Worm (Caenorhabditis elegans) whole organism, young adult: ENCODE results near the gene cec-1.

Experiments
- B0019.2 ChIP-seq: fragments of 200-800 bp; sonication (Bioruptor generic); conservative IDR thresholded peaks from 2 replicates; pipeline ENCODE4 v1.3.6; 2022; ENCODE audit warnings: missing genetic modification reagents, missing genetic modification characterization, missing compliant biosample characterization
- B0261.1 ChIP-seq: sonication (generic microtip); optimal IDR thresholded peaks from 2 replicates; lab custom pipeline; 2016; ENCODE audit warnings: mild to moderate bottlenecking, missing genetic modification characterization, moderate library complexity, missing compliant biosample characterization
- F10E7.11 ChIP-seq: sonication (generic microtip); optimal IDR thresholded peaks from 2 replicates; lab custom pipeline; 2017; ENCODE audit warnings: mild to moderate bottlenecking, missing genetic modification characterization, moderate library complexity, missing compliant biosample characterization
- F39B2.1 ChIP-seq: fragments of 200-800 bp; sonication (Bioruptor generic); IDR thresholded peaks from 2 replicates; pipeline ENCODE4 v1.3.6; 2022; ENCODE audit warnings: missing genetic modification reagents, missing genetic modification characterization, missing compliant biosample characterization
- F52B5.7 ChIP-seq: sonication (generic microtip); optimal IDR thresholded peaks from 2 replicates; lab custom pipeline; 2016; ENCODE audit warnings: mild to moderate bottlenecking, missing genetic modification characterization, missing compliant biosample characterization
- F57C9.4 ChIP-seq: sonication (generic microtip); optimal IDR thresholded peaks from 2 replicates; lab custom pipeline; 2017; ENCODE audit warnings: mild to moderate bottlenecking, missing genetic modification characterization, missing compliant biosample characterization
- K12H6.12 ChIP-seq: fragments of 200-800 bp; sonication (Bioruptor generic); optimal IDR thresholded peaks from 2 replicates; lab custom pipeline; 2018; ENCODE audit warnings: mild to moderate bottlenecking, missing genetic modification characterization, missing compliant biosample characterization
- T26A5.8 ChIP-seq: sonication (generic microtip); optimal IDR thresholded peaks from 2 replicates; lab custom pipeline; 2016; ENCODE audit warnings: missing genetic modification characterization, missing compliant biosample characterization
- Y56A3A.18 ChIP-seq: fragments of 200-800 bp; sonication (Bioruptor generic); IDR thresholded peaks from 2 replicates; pipeline ENCODE4 v1.3.6; 2022; ENCODE audit warnings: missing genetic modification reagents, missing genetic modification characterization, missing compliant biosample characterization
- aptf-2 ChIP-seq: fragments of 200-800 bp; sonication (Bioruptor generic); conservative IDR thresholded peaks from 2 replicates; pipeline ENCODE4 v1.3.6; 2022; ENCODE audit warnings: missing genetic modification reagents, missing genetic modification characterization, missing compliant biosample characterization
- atf-7 ChIP-seq: sonication (generic microtip); optimal IDR thresholded peaks from 2 replicates; lab custom pipeline; 2017; ENCODE audit warnings: mild to moderate bottlenecking, missing genetic modification characterization, missing compliant biosample characterization
- bed-2 ChIP-seq: fragments of 200-800 bp; sonication (Bioruptor generic); IDR thresholded peaks from 2 replicates; pipeline ENCODE4 v1.3.6; 2022; ENCODE audit warnings: missing genetic modification reagents, missing genetic modification characterization, missing compliant biosample characterization
- ccch-3 ChIP-seq: fragments of 200-800 bp; sonication (Bioruptor generic); optimal IDR thresholded peaks from 2 replicates; lab custom pipeline; 2018; ENCODE audit warnings: mild to moderate bottlenecking, missing genetic modification characterization, missing compliant biosample characterization
- cebp-1 ChIP-seq, 2 experiments: fragments of 200-800 bp in 1 of 2; sonication (Bioruptor generic) in 1 of 2; sonication (generic microtip) in 1 of 2; IDR thresholded peaks in 1 of 2; optimal IDR thresholded peaks in 1 of 2; 2 replicates each; pipeline versions ENCODE4 v1.3.6 to Lab custom; 2017 to 2022; ENCODE audit warnings: missing compliant biosample characterization in 2 of 2, missing genetic modification characterization in 2 of 2, mild to moderate bottlenecking in 1 of 2, missing genetic modification reagents in 1 of 2, moderate library complexity in 1 of 2
- cebp-2 ChIP-seq: fragments of 200-800 bp; sonication (Bioruptor generic); IDR thresholded peaks from 2 replicates; pipeline ENCODE4 v1.3.6; 2022; ENCODE audit warnings: missing genetic modification characterization, missing compliant biosample characterization
- ceh-58 ChIP-seq: fragments of 200-800 bp; sonication (Bioruptor generic); IDR thresholded peaks from 2 replicates; pipeline ENCODE4 v1.3.6; 2022; ENCODE audit warnings: missing genetic modification characterization, missing compliant biosample characterization
- dpff-1 ChIP-seq: sonication (generic microtip); optimal IDR thresholded peaks from 2 replicates; lab custom pipeline; 2017; ENCODE audit warnings: mild to moderate bottlenecking, missing genetic modification characterization, missing compliant biosample characterization
- egl-18 ChIP-seq: fragments of 200-800 bp; sonication (Bioruptor generic); IDR thresholded peaks from 2 replicates; pipeline ENCODE4 v1.3.6; 2022; ENCODE audit warnings: missing genetic modification reagents, missing genetic modification characterization, missing compliant biosample characterization
- ekl-4 ChIP-seq: fragments of 200-800 bp; sonication (Bioruptor generic); IDR thresholded peaks from 2 replicates; pipeline ENCODE4 v1.3.6; 2022; ENCODE audit warnings: missing genetic modification reagents, missing genetic modification characterization, missing compliant biosample characterization
- hmg-1.2 ChIP-seq: fragments of 200-800 bp; sonication (Bioruptor generic); IDR thresholded peaks from 2 replicates; pipeline ENCODE4 v1.3.6; 2022; ENCODE audit warnings: missing genetic modification reagents, missing genetic modification characterization, missing compliant biosample characterization
- hrde-1 ChIP-seq: sonication (generic microtip); optimal IDR thresholded peaks from 2 replicates; lab custom pipeline; 2016; ENCODE audit warnings: missing genetic modification characterization, mild to moderate bottlenecking, missing compliant biosample characterization, moderate library complexity, missing genotype, missing genetic modification reagents, borderline replicate concordance
- lag-1 ChIP-seq: fragments of 200-800 bp; sonication (Bioruptor generic); IDR thresholded peaks from 2 replicates; pipeline ENCODE4 v1.3.6; 2022; ENCODE audit warnings: missing genetic modification reagents, missing genetic modification characterization, missing compliant biosample characterization
- lin-35 ChIP-seq, 3 experiments: fragments of 150-350 bp in 2 of 3; sonication (generic microtip) in 1 of 3; optimal IDR thresholded peaks; 2 replicates each; lab custom pipeline; 2014 to 2018; ENCODE audit warnings: missing biosample characterization in 3 of 3, missing genetic modification characterization in 3 of 3, missing genetic modification reagents in 3 of 3
- lin-54 ChIP-seq: fragments of 200-800 bp; sonication (Bioruptor generic); optimal IDR thresholded peaks from 2 replicates; lab custom pipeline; 2018; ENCODE audit warnings: mild to moderate bottlenecking, missing genetic modification characterization, missing compliant biosample characterization
- lir-1 ChIP-seq: fragments of 200-800 bp; sonication (Bioruptor generic); conservative IDR thresholded peaks from 2 replicates; pipeline ENCODE4 v1.3.6; 2022; ENCODE audit warnings: missing genetic modification reagents, missing genetic modification characterization, missing compliant biosample characterization
- lsy-27 ChIP-seq: sonication (generic microtip); optimal IDR thresholded peaks from 2 replicates; lab custom pipeline; 2017; ENCODE audit warnings: missing genetic modification characterization, mild to moderate bottlenecking, missing compliant biosample characterization, antibody characterized with exemption, missing genotype, borderline replicate concordance; ENCODE audit not compliant: insufficient read depth
- madf-8 ChIP-seq: fragments of 200-800 bp; sonication (Bioruptor generic); conservative IDR thresholded peaks from 2 replicates; pipeline ENCODE4 v1.3.6; 2022; ENCODE audit warnings: missing genetic modification reagents, missing genetic modification characterization, missing compliant biosample characterization
- mes-4 ChIP-seq: sonication (generic microtip); optimal IDR thresholded peaks from 2 replicates; lab custom pipeline; 2016; ENCODE audit warnings: missing genotype, missing genetic modification characterization, missing compliant biosample characterization
- mxl-1 ChIP-seq: sonication (generic microtip); optimal IDR thresholded peaks from 2 replicates; lab custom pipeline; 2016; ENCODE audit warnings: missing genetic modification characterization, missing compliant biosample characterization
- nfya-1 ChIP-seq: sonication (generic microtip); optimal IDR thresholded peaks from 2 replicates; lab custom pipeline; 2017; ENCODE audit warnings: antibody characterized with exemption, missing compliant biosample characterization, missing genetic modification characterization, borderline replicate concordance; ENCODE audit not compliant: insufficient read depth
- nfyb-1 ChIP-seq: fragments of 200-800 bp; sonication (Bioruptor generic); IDR thresholded peaks from 2 replicates; pipeline ENCODE4 v1.3.6; 2022; ENCODE audit warnings: missing genetic modification reagents, missing genetic modification characterization, missing compliant biosample characterization
- nhr-120 ChIP-seq: fragments of 200-800 bp; sonication (Bioruptor generic); IDR thresholded peaks from 2 replicates; pipeline ENCODE4 v1.3.6; 2022; ENCODE audit warnings: missing genetic modification characterization, missing compliant biosample characterization
- nhr-179 ChIP-seq: sonication (generic microtip); optimal IDR thresholded peaks from 2 replicates; lab custom pipeline; 2016; ENCODE audit warnings: mild to moderate bottlenecking, missing genetic modification characterization, missing compliant biosample characterization
- nhr-90 ChIP-seq: sonication (generic microtip); optimal IDR thresholded peaks from 2 replicates; lab custom pipeline; 2016; ENCODE audit warnings: missing genotype, mild to moderate bottlenecking, missing genetic modification characterization, missing compliant biosample characterization
- pbrm-1 ChIP-seq: fragments of 200-800 bp; sonication (Bioruptor generic); IDR thresholded peaks from 2 replicates; pipeline ENCODE4 v1.3.6; 2022; ENCODE audit warnings: missing genetic modification reagents, missing genetic modification characterization, missing compliant biosample characterization
- pha-4 ChIP-seq: fragments of 150-350 bp; sonication (generic microtip); optimal IDR thresholded peaks from 2 replicates; lab custom pipeline; 2014; ENCODE audit warnings: missing biosample characterization, missing genetic modification reagents, missing genetic modification characterization
- rpc-1 ChIP-seq, 2 experiments: fragments of 150-350 bp in 1 of 2; sonication (generic microtip) in 1 of 2; optimal IDR thresholded peaks; 2 replicates each; lab custom pipeline; 2014 to 2018; ENCODE audit warnings: missing biosample characterization in 1 of 2, missing genetic modification characterization in 1 of 2, missing genetic modification reagents in 1 of 2, missing genotype in 1 of 2
- sea-2 ChIP-seq: fragments of 200-800 bp; sonication (Bioruptor generic); IDR thresholded peaks from 2 replicates; pipeline ENCODE4 v1.3.6; 2022; ENCODE audit warnings: missing genetic modification characterization, missing compliant biosample characterization
- tbp1 ChIP-seq: fragments of 200-800 bp; sonication (Bioruptor generic); optimal IDR thresholded peaks from 2 replicates; lab custom pipeline; 2018; ENCODE audit warnings: mild to moderate bottlenecking, missing genetic modification characterization, missing compliant biosample characterization
- tbx-9 ChIP-seq: sonication (generic microtip); optimal IDR thresholded peaks from 2 replicates; lab custom pipeline; 2016; ENCODE audit warnings: borderline replicate concordance, missing genetic modification characterization, inconsistent platforms, missing compliant biosample characterization
- xnd-1 ChIP-seq: sonication (generic microtip); optimal IDR thresholded peaks from 2 replicates; lab custom pipeline; 2016; ENCODE audit warnings: missing genotype, missing genetic modification reagents, missing genetic modification characterization, missing compliant biosample characterization
- zim-3 ChIP-seq: sonication (generic microtip); optimal IDR thresholded peaks from 2 replicates; lab custom pipeline; 2017; ENCODE audit warnings: mild to moderate bottlenecking, missing genetic modification characterization, moderate library complexity, missing compliant biosample characterization
- ztf-18 ChIP-seq: sonication (generic microtip); optimal IDR thresholded peaks from 2 replicates; lab custom pipeline; 2016; ENCODE audit warnings: missing genotype, mild to moderate bottlenecking, missing genetic modification characterization, missing compliant biosample characterization
- ztf-26 ChIP-seq: sonication (generic microtip); optimal IDR thresholded peaks from 2 replicates; lab custom pipeline; 2017; ENCODE audit warnings: missing genetic modification characterization, missing compliant biosample characterization
- ztf-28 ChIP-seq: fragments of 200-800 bp; sonication (Bioruptor generic); IDR thresholded peaks from 2 replicates; pipeline ENCODE4 v1.3.6; 2022; ENCODE audit warnings: missing genetic modification reagents, missing genetic modification characterization, missing compliant biosample characterization
- ztf-3 ChIP-seq: fragments of 200-800 bp; sonication (Bioruptor generic); optimal IDR thresholded peaks from 2 replicates; lab custom pipeline; 2018; ENCODE audit warnings: mild to moderate bottlenecking, missing genetic modification characterization, missing compliant biosample characterization
- ztf-6 ChIP-seq: fragments of 200-800 bp; sonication (Bioruptor generic); IDR thresholded peaks from 2 replicates; pipeline ENCODE4 v1.3.6; 2022; ENCODE audit warnings: missing genetic modification reagents, missing genetic modification characterization, missing compliant biosample characterization

The cec-1 gene

DNA sequence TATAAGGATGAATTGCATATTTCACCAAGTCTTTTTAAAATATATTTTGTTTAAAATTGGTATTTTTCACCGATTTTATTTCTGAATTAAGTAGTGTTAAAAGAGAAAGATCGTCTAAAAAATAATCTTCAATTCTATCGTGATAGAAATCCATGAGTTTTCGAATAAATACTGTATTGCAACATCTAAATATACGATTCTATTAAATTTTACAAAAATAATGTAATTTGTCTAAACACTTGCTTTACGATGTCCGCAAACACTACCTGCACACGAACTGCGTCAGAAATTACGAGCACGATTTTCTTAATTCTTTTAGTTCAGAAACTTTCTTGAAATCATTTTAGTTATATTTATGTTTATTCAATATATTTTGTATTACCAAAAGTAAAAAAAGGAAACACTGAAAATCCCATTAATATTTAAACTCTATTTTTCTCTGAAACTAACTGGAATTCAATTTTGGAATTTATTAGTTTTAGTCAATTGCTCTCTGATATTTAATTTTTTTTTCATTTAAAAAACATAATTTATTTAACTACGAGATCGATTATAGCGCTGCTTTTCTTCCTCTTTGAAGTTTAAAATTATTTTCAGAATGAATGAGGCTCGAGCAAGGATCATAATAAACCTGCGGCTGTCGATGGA lies 23.2 kb downstream of the cec-1 start, which contains the start of gene mrpl-32 (continued):
- TF ChIP-seq F39B2.1 (GFP tag; lab: Robert Waterston, UW) (no peak), F52B5.7 (tag; lab: Kevin White, UChicago) (no peak), nfya-1 (no peak), madf-8 (GFP tag; lab: Robert Waterston, UW) (no peak), tbx-9 (tag; lab: Kevin White, UChicago) (no peak), ekl-4 (GFP tag; lab: Robert Waterston, UW) (peak; percentile 79), lin-54 (GFP tag; lab: Kevin White, UChicago) (peak; percentile 62), hrde-1 (tag; lab: Kevin White, UChicago) (no peak), pbrm-1 (0 out of 2 replicates have a peak, but pooled peaks have one; percentile 19), ztf-26 (tag; lab: Kevin White, UChicago) (no peak), mxl-1 (tag; lab: Kevin White, UChicago) (no peak), hmg-1.2 (peak; percentile 27; the same call in 1 of the 2 replicates), Y56A3A.18 (GFP tag; lab: Robert Waterston, UW) (peak; percentile 82; the same call in 1 of the 2 replicates), zim-3 (tag; lab: Kevin White, UChicago) (no peak), nhr-120 (GFP tag; lab: Robert Waterston, UW) (no peak), dpff-1 (tag; lab: Kevin White, UChicago) (peak; percentile 12), B0261.1 (tag; lab: Kevin White, UChicago) (peak; percentile 8), lin-35 (GFP tag; optimal IDR thresholded peaks at IDR 0.05; lab: Kevin White, UChicago) (peak in 1 of 3 experiments; percentile 13), rpc-1 (optimal IDR thresholded peaks at IDR 0.05; lab: Kevin White, UChicago) (peak; percentile 8), rpc-1 (tag; optimal IDR thresholded peaks at IDR 0.05; lab: Kevin White, UChicago) (no peak), ztf-3 (GFP tag; lab: Kevin White, UChicago) (no peak), K12H6.12 (tag; lab: Kevin White, UChicago) (no peak), nhr-90 (tag; lab: Kevin White, UChicago) (no peak), ceh-58 (0 out of 2 replicates have a peak, but pooled peaks have one; percentile 11), tbp1 (GFP tag; lab: Kevin White, UChicago) (peak; percentile 42), cebp-1 (GFP tag; IDR thresholded peaks at IDR 0.05; lab: Robert Waterston, UW) (no peak), cebp-1 (tag; optimal IDR thresholded peaks at IDR 0.05; lab: Kevin White, UChicago) (peak; percentile 28), egl-18 (no peak), ztf-28 (GFP tag; lab: Robert Waterston, UW) (no peak), F10E7.11 (tag; lab: Kevin White, UChicago) (peak; percentile 81), atf-7 (tag; lab: Kevin White, UChicago) (peak; percentile 39), aptf-2 (no peak), T26A5.8 (tag; lab: Kevin White, UChicago) (no peak), nhr-179 (no peak), lag-1 (GFP tag; lab: Robert Waterston, UW) (no peak), pha-4 (tag; lab: Kevin White, UChicago) (no peak), nfyb-1 (GFP tag; lab: Robert Waterston, UW) (peak; percentile 68; the same call in 1 of the 2 replicates), ztf-18 (tag; lab: Kevin White, UChicago) (no peak), sea-2 (no peak), ztf-6 (GFP tag; lab: Robert Waterston, UW) (no peak), bed-2 (no peak), lsy-27 (no peak), ccch-3 (GFP tag; lab: Kevin White, UChicago) (no peak), cebp-2 (no peak), F57C9.4 (no peak), mes-4 (no peak), B0019.2 (no peak), lir-1 (GFP tag; lab: Robert Waterston, UW) (no peak), xnd-1 (tag; lab: Kevin White, UChicago) (peak; percentile 38)
